Fruit fly (Drosophila melanogaster) whole organism, prepupa: ENCODE data around the gene UBL3.
A peak's percentile ranks its signal among the peaks of the same experiment; 100 is the strongest.

ENCODE experiments used
- CG10631 ChIP-seq: fragments of 200-800 bp; sonication (Bioruptor generic); optimal IDR thresholded peaks from 2 replicates; lab custom pipeline; 2016; ENCODE audit warnings: missing biosample characterization, missing genetic modification characterization
- CG10669 ChIP-seq: fragments of 200-800 bp; sonication (Bioruptor generic); optimal IDR thresholded peaks from 3 replicates; lab custom pipeline; 2018; ENCODE audit warnings: missing biosample characterization, mild to moderate bottlenecking, missing genetic modification characterization, moderate library complexity
- CG11762 ChIP-seq: fragments of 200-800 bp; sonication (Bioruptor generic); optimal IDR thresholded peaks from 3 replicates; lab custom pipeline; 2016; ENCODE audit warnings: missing biosample characterization, missing genetic modification characterization; ENCODE audit not compliant: insufficient read depth
- CG15336 ChIP-seq: fragments of 200-800 bp; sonication (Bioruptor generic); IDR thresholded peaks from 2 replicates; pipeline ENCODE4 v1.3.6; 2022; ENCODE audit warnings: missing biosample characterization, missing genetic modification characterization
- CG1621 ChIP-seq: fragments of 200-800 bp; sonication (Bioruptor generic); optimal IDR thresholded peaks from 3 replicates; lab custom pipeline; 2018; ENCODE audit warnings: missing biosample characterization, mild to moderate bottlenecking, missing genetic modification characterization
- CG16779 ChIP-seq: fragments of 200-800 bp; sonication (Bioruptor generic); optimal IDR thresholded peaks from 3 replicates; lab custom pipeline; 2017; ENCODE audit warnings: missing biosample characterization, mild to moderate bottlenecking, missing genetic modification characterization
- CG3032 ChIP-seq: fragments of 200-800 bp; optimal IDR thresholded peaks from 2 replicates; lab custom pipeline; 2019; ENCODE audit warnings: missing biosample characterization, mild to moderate bottlenecking, missing genetic modification characterization, moderate library complexity
- CG32006 ChIP-seq: fragments of 200-800 bp; sonication (Bioruptor generic); optimal IDR thresholded peaks from 3 replicates; lab custom pipeline; 2017; ENCODE audit warnings: missing biosample characterization, mild to moderate bottlenecking, missing genetic modification characterization
- CG34406 ChIP-seq: fragments of 200-800 bp; sonication (Bioruptor generic); optimal IDR thresholded peaks from 3 replicates; lab custom pipeline; 2016; ENCODE audit warnings: missing biosample characterization, missing genetic modification characterization
- CG3919 ChIP-seq: fragments of 200-800 bp; sonication (Bioruptor generic); optimal IDR thresholded peaks from 3 replicates; lab custom pipeline; 2016; ENCODE audit warnings: missing biosample characterization, missing genetic modification characterization
- CG6163 ChIP-seq: fragments of 200-800 bp; sonication (Bioruptor generic); IDR thresholded peaks from 3 replicates; pipeline ENCODE4 v1.3.6; 2022; ENCODE audit warnings: missing biosample characterization, missing genetic modification characterization
- CG6276 ChIP-seq: fragments of 200-800 bp; sonication (Bioruptor generic); optimal IDR thresholded peaks from 2 replicates; lab custom pipeline; 2017; ENCODE audit warnings: missing biosample characterization, mild to moderate bottlenecking, missing genetic modification characterization
- CG6792 ChIP-seq: fragments of 200-800 bp; sonication (Bioruptor generic); optimal IDR thresholded peaks from 3 replicates; lab custom pipeline; 2016; ENCODE audit warnings: missing biosample characterization, missing genetic modification characterization
- CG6808 ChIP-seq: fragments of 200-800 bp; sonication (Bioruptor generic); optimal IDR thresholded peaks from 3 replicates; lab custom pipeline; 2017; ENCODE audit warnings: missing biosample characterization, missing genetic modification characterization, mild to moderate bottlenecking, moderate library complexity, missing genetic modification reagents
- CG6854 ChIP-seq: fragments of 200-800 bp; sonication (Bioruptor generic); optimal IDR thresholded peaks from 2 replicates; lab custom pipeline; 2017; ENCODE audit warnings: missing biosample characterization, mild to moderate bottlenecking, missing genetic modification characterization
- CG7368 ChIP-seq: fragments of 200-800 bp; sonication (Bioruptor generic); optimal IDR thresholded peaks from 3 replicates; lab custom pipeline; 2016; ENCODE audit warnings: missing biosample characterization, missing genetic modification characterization
- CG8319 ChIP-seq: fragments of 200-800 bp; sonication (Bioruptor generic); optimal IDR thresholded peaks from 3 replicates; lab custom pipeline; 2016; ENCODE audit warnings: missing biosample characterization, missing genetic modification characterization
- CG9139 ChIP-seq: fragments of 200-800 bp; sonication (Bioruptor generic); optimal IDR thresholded peaks from 3 replicates; lab custom pipeline; 2017; ENCODE audit warnings: missing biosample characterization, mild to moderate bottlenecking, missing genetic modification characterization
- Eip75B ChIP-seq: fragments of 200-800 bp; sonication (Bioruptor generic); optimal IDR thresholded peaks from 3 replicates; lab custom pipeline; 2016; ENCODE audit warnings: missing biosample characterization, missing genetic modification characterization
- Eip78C ChIP-seq: fragments of 200-800 bp; sonication (Bioruptor generic); peaks from one replicate; lab custom pipeline; 2016; ENCODE audit warnings: missing biosample characterization, missing genetic modification characterization
- Ets21C ChIP-seq: fragments of 200-800 bp; sonication (Bioruptor generic); optimal IDR thresholded peaks from 3 replicates; lab custom pipeline; 2016; ENCODE audit warnings: missing biosample characterization, missing genetic modification characterization
- Hr38 ChIP-seq: sonication (Bioruptor generic); optimal IDR thresholded peaks from 2 replicates; lab custom pipeline; 2016; ENCODE audit warnings: missing biosample characterization, missing genetic modification characterization
- Hr39 ChIP-seq: fragments of 200-800 bp; sonication (Bioruptor generic); optimal IDR thresholded peaks from 2 replicates; lab custom pipeline; 2016; ENCODE audit warnings: missing biosample characterization, missing genetic modification characterization
- Met ChIP-seq: fragments of 200-800 bp; sonication (Bioruptor generic); optimal IDR thresholded peaks from 3 replicates; lab custom pipeline; 2016; ENCODE audit warnings: missing biosample characterization, missing genetic modification characterization
- OdsH ChIP-seq: fragments of 200-800 bp; sonication (Bioruptor generic); optimal IDR thresholded peaks from 3 replicates; lab custom pipeline; 2016; ENCODE audit warnings: missing biosample characterization, missing genetic modification characterization
- Smox ChIP-seq: fragments of 200-800 bp; sonication (Bioruptor generic); optimal IDR thresholded peaks from 3 replicates; lab custom pipeline; 2016; ENCODE audit warnings: missing biosample characterization, missing genetic modification characterization
- Sox102F ChIP-seq: fragments of 200-800 bp; sonication (Bioruptor generic); optimal IDR thresholded peaks from 2 replicates; lab custom pipeline; 2016; ENCODE audit warnings: missing biosample characterization, mild to moderate bottlenecking, missing genetic modification characterization
- Sox14 ChIP-seq: fragments of 200-800 bp; sonication (Bioruptor generic); optimal IDR thresholded peaks from 3 replicates; lab custom pipeline; 2016; ENCODE audit warnings: missing biosample characterization, missing genetic modification characterization
- Sox15 ChIP-seq: fragments of 200-800 bp; sonication (Bioruptor generic); optimal IDR thresholded peaks from 3 replicates; lab custom pipeline; 2016; ENCODE audit warnings: missing biosample characterization, missing genetic modification characterization
- achi ChIP-seq: fragments of 200-800 bp; sonication (Bioruptor generic); optimal IDR thresholded peaks from 3 replicates; lab custom pipeline; 2016; ENCODE audit warnings: missing biosample characterization, missing genetic modification characterization
- acj6 ChIP-seq: fragments of 200-800 bp; sonication (Bioruptor generic); optimal IDR thresholded peaks from 3 replicates; lab custom pipeline; 2016; ENCODE audit warnings: missing biosample characterization, missing genetic modification characterization
- cyc ChIP-seq: fragments of 200-800 bp; sonication (Bioruptor generic); optimal IDR thresholded peaks from 3 replicates; lab custom pipeline; 2016; ENCODE audit warnings: missing biosample characterization, missing genetic modification characterization
- dac ChIP-seq: fragments of 200-800 bp; sonication (Bioruptor generic); optimal IDR thresholded peaks from 2 replicates; lab custom pipeline; 2017; ENCODE audit warnings: missing biosample characterization, mild to moderate bottlenecking, missing genetic modification characterization
- esn ChIP-seq: fragments of 200-800 bp; sonication (Bioruptor generic); optimal IDR thresholded peaks from 2 replicates; lab custom pipeline; 2016; ENCODE audit warnings: missing biosample characterization, mild to moderate bottlenecking, missing genetic modification characterization, moderate library complexity
- fd59A ChIP-seq: fragments of 200-800 bp; sonication (Bioruptor generic); optimal IDR thresholded peaks from 2 replicates; lab custom pipeline; 2017; ENCODE audit warnings: missing biosample characterization, mild to moderate bottlenecking, missing genetic modification characterization, missing genetic modification reagents
- fkh ChIP-seq: fragments of 200-800 bp; sonication (Bioruptor generic); optimal IDR thresholded peaks from 3 replicates; lab custom pipeline; 2017; ENCODE audit warnings: missing biosample characterization, mild to moderate bottlenecking, missing genetic modification characterization, moderate library complexity
- lz ChIP-seq: fragments of 200-800 bp; sonication (Bioruptor generic); optimal IDR thresholded peaks from 3 replicates; lab custom pipeline; 2016; ENCODE audit warnings: missing biosample characterization, missing genetic modification characterization
- net ChIP-seq: fragments of 200-800 bp; sonication (Bioruptor generic); optimal IDR thresholded peaks from 3 replicates; lab custom pipeline; 2016; ENCODE audit warnings: missing biosample characterization, missing genetic modification characterization
- pdm3 ChIP-seq: fragments of 200-800 bp; sonication (Bioruptor generic); optimal IDR thresholded peaks from 3 replicates; lab custom pipeline; 2016; ENCODE audit warnings: missing biosample characterization, missing genetic modification characterization
- salr ChIP-seq, 2 experiments: fragments of 200-800 bp; sonication (Bioruptor generic); optimal IDR thresholded peaks; 3 replicates each; lab custom pipeline; 2016 to 2018; ENCODE audit warnings: missing biosample characterization in 2 of 2, missing genetic modification characterization in 2 of 2, mild to moderate bottlenecking in 1 of 2
- spab ChIP-seq: fragments of 200-800 bp; sonication (Bioruptor generic); optimal IDR thresholded peaks from 2 replicates; lab custom pipeline; 2017; ENCODE audit warnings: missing biosample characterization, mild to moderate bottlenecking, missing genetic modification characterization, missing genetic modification reagents
- ss ChIP-seq, 2 experiments: fragments of 200-800 bp; sonication (Bioruptor generic); optimal IDR thresholded peaks; 2 replicates in 1 of 2; 3 replicates in 1 of 2; lab custom pipeline; 2017 to 2018; ENCODE audit warnings: mild to moderate bottlenecking in 2 of 2, missing biosample characterization in 2 of 2, missing genetic modification characterization in 2 of 2, moderate library complexity in 1 of 2
- svp ChIP-seq: fragments of 200-800 bp; sonication (Bioruptor generic); peaks from one replicate; lab custom pipeline; 2016; ENCODE audit warnings: missing biosample characterization, missing genetic modification characterization
- topi ChIP-seq: fragments of 200-800 bp; sonication (Bioruptor generic); optimal IDR thresholded peaks from 3 replicates; lab custom pipeline; 2016; ENCODE audit warnings: missing biosample characterization, missing genetic modification characterization
- vri ChIP-seq: fragments of 200-800 bp; sonication (Bioruptor generic); optimal IDR thresholded peaks from 3 replicates; lab custom pipeline; 2016; ENCODE audit warnings: missing biosample characterization, mild to moderate bottlenecking, missing genetic modification characterization

Gene UBL3

DNA sequence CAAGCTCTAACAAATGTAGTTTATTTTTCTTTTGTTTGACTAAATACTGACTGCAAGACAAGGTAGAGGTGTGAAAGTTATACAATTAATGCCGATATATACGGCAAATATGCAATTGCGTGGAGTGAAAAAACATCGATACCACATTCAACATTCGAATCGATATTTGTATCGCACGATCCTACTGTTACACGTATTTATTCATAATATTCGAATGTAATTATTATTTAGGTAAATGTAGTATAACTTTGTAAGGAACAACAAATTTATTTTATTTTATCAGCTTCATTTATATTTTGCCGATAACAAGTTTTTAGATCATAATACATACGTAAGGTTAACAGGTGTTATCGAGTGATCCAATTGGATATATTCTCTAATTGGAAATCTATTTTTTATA lies 17.6 kb downstream of the UBL3 start, which contains the start of gene Chc:
Gene Chc (minus strand): TSS at position 98 of the 400 bp plus-strand sequence.
- TF ChIP-seq Sox15 (GFP tag; lab: Kevin White, UChicago) (no peak), vri (GFP tag; lab: Kevin White, UChicago) (no peak), CG32006 (GFP tag; lab: Kevin White, UChicago) (no peak), salr (GFP tag; optimal IDR thresholded peaks at IDR 0.05; lab: Kevin White, UChicago) (no peak), CG1621 (peak; percentile 92), CG6808 (no peak), lz (GFP tag; lab: Kevin White, UChicago) (peak; percentile 16), Hr38 (GFP tag; lab: Kevin White, UChicago) (no peak), dac (GFP tag; lab: Kevin White, UChicago) (no peak), net (GFP tag; lab: Kevin White, UChicago) (no peak), Met (GFP tag; lab: Kevin White, UChicago) (peak; percentile 13), pdm3 (GFP tag; lab: Kevin White, UChicago) (no peak), topi (no peak), OdsH (no peak), CG9139 (no peak), achi (GFP tag; lab: Kevin White, UChicago) (no peak), CG3919 (GFP tag; lab: Kevin White, UChicago) (no peak), CG34406 (GFP tag; lab: Kevin White, UChicago) (no peak), Eip78C (GFP tag; lab: Kevin White, UChicago) (peak; percentile 68), svp (no peak), fd59A (GFP tag; lab: Kevin White, UChicago) (no peak), CG8319 (no peak), CG16779 (tag; lab: Kevin White, UChicago) (no peak), Sox14 (GFP tag; lab: Kevin White, UChicago) (peak; percentile 60), CG6163 (GFP tag; lab: Robert Waterston, UW) (no peak), CG6792 (GFP tag; lab: Kevin White, UChicago) (no peak), fkh (GFP tag; lab: Kevin White, UChicago) (peak; percentile 14), CG6276 (no peak), Ets21C (GFP tag; lab: Kevin White, UChicago) (peak; percentile 10), CG10631 (GFP tag; lab: Kevin White, UChicago) (peak; percentile 28), cyc (no peak), CG3032 (tag; lab: Kevin White, UChicago) (no peak), Smox (GFP tag; lab: Kevin White, UChicago) (peak; percentile 29), CG11762 (GFP tag; lab: Kevin White, UChicago) (no peak), ss (GFP tag; optimal IDR thresholded peaks at IDR 0.05; lab: Kevin White, UChicago) (no peak), Eip75B (no peak), CG15336 (no peak), Hr39 (GFP tag; lab: Kevin White, UChicago) (peak; percentile 1), CG7368 (GFP tag; lab: Kevin White, UChicago) (no peak), esn (peak; percentile 22), CG6854 (GFP tag; lab: Kevin White, UChicago) (no peak), acj6 (GFP tag; lab: Kevin White, UChicago) (no peak), CG10669 (GFP tag; lab: Kevin White, UChicago) (no peak), Sox102F (GFP tag; lab: Kevin White, UChicago) (peak; percentile 6), spab (no peak)
